Fruit fly (Drosophila melanogaster) whole organism, adult: ENCODE data around the gene CG14851.

ENCODE experiments used
- CG11617 ChIP-seq: fragments of 200-800 bp; sonication (Bioruptor generic); optimal IDR thresholded peaks from 2 replicates; lab custom pipeline; 2017; ENCODE audit warnings: mild to moderate bottlenecking, missing biosample characterization, missing genetic modification reagents, missing genetic modification characterization
- CG12768 ChIP-seq: fragments of 200-800 bp; sonication (Bioruptor generic); optimal IDR thresholded peaks from 2 replicates; lab custom pipeline; 2017; ENCODE audit warnings: missing biosample characterization, missing genetic modification characterization, mild to moderate bottlenecking, moderate library complexity, missing genetic modification reagents
- CG14711 ChIP-seq: fragments of 200-800 bp; sonication (Bioruptor generic); optimal IDR thresholded peaks from 2 replicates; lab custom pipeline; 2018; ENCODE audit warnings: missing biosample characterization, mild to moderate bottlenecking, missing genetic modification characterization, moderate library complexity
- CG1620 ChIP-seq: fragments of 200-800 bp; sonication (Bioruptor generic); optimal IDR thresholded peaks from 2 replicates; lab custom pipeline; 2016; ENCODE audit warnings: missing biosample characterization, missing genetic modification characterization
- CG33017 ChIP-seq: fragments of 200-800 bp; sonication (Bioruptor generic); optimal IDR thresholded peaks from 2 replicates; lab custom pipeline; 2018; ENCODE audit warnings: missing biosample characterization, mild to moderate bottlenecking, missing genetic modification characterization, moderate library complexity
- CG5204 ChIP-seq: fragments of 200-800 bp; sonication (Bioruptor generic); optimal IDR thresholded peaks from 2 replicates; lab custom pipeline; 2016; ENCODE audit warnings: missing biosample characterization, missing genetic modification characterization
- CG7045 ChIP-seq: fragments of 200-800 bp; sonication (Bioruptor generic); optimal IDR thresholded peaks from 2 replicates; lab custom pipeline; 2017; ENCODE audit warnings: missing biosample characterization, mild to moderate bottlenecking, missing genetic modification characterization
- CG7101 ChIP-seq: fragments of 200-800 bp; sonication (Bioruptor generic); optimal IDR thresholded peaks from 2 replicates; lab custom pipeline; 2018; ENCODE audit warnings: missing biosample characterization, mild to moderate bottlenecking, missing genetic modification characterization, moderate library complexity
- Clk ChIP-seq: fragments of 200-800 bp; sonication (Bioruptor generic); optimal IDR thresholded peaks from 2 replicates; lab custom pipeline; 2017; ENCODE audit warnings: missing biosample characterization, missing genetic modification characterization
- Crg-1 ChIP-seq: fragments of 200-800 bp; sonication (Bioruptor generic); optimal IDR thresholded peaks from 2 replicates; lab custom pipeline; 2016; ENCODE audit warnings: missing biosample characterization, missing genetic modification characterization
- Hr96 ChIP-seq: fragments of 200-800 bp; sonication (Bioruptor generic); optimal IDR thresholded peaks from 2 replicates; lab custom pipeline; 2016; ENCODE audit warnings: missing biosample characterization, missing genetic modification characterization
- Mnt ChIP-seq: fragments of 200-800 bp; sonication (Bioruptor generic); optimal IDR thresholded peaks from 2 replicates; lab custom pipeline; 2016; ENCODE audit warnings: missing biosample characterization, mild to moderate bottlenecking, missing genetic modification characterization
- bab1 ChIP-seq: fragments of 200-800 bp; sonication (Bioruptor generic); optimal IDR thresholded peaks from 3 replicates; lab custom pipeline; 2019; ENCODE audit warnings: missing biosample characterization, mild to moderate bottlenecking, missing genetic modification characterization, moderate library complexity
- cic ChIP-seq: fragments of 200-800 bp; sonication (Bioruptor generic); optimal IDR thresholded peaks from 2 replicates; lab custom pipeline; 2017; ENCODE audit warnings: missing biosample characterization, mild to moderate bottlenecking, missing genetic modification characterization, moderate library complexity
- cnc ChIP-seq, 2 experiments: fragments of >200 bp; optimal IDR thresholded peaks; 2 replicates each; lab custom pipeline; 2017
- kay ChIP-seq: fragments of 200-800 bp; sonication (Bioruptor generic); peaks from one replicate; lab custom pipeline; 2016; ENCODE audit warnings: missing biosample characterization, missing genetic modification characterization, borderline replicate concordance
- ovo ChIP-seq: fragments of 200-800 bp; sonication (Bioruptor generic); optimal IDR thresholded peaks from 2 replicates; lab custom pipeline; 2016; ENCODE audit warnings: missing biosample characterization, missing genetic modification characterization
- pad ChIP-seq: fragments of 200-800 bp; sonication (Bioruptor generic); optimal IDR thresholded peaks from 3 replicates; lab custom pipeline; 2017; ENCODE audit warnings: missing biosample characterization, missing genetic modification characterization, mild to moderate bottlenecking, moderate library complexity, missing genetic modification reagents
- tj ChIP-seq: fragments of 200-800 bp; sonication (Bioruptor generic); optimal IDR thresholded peaks from 3 replicates; lab custom pipeline; 2017; ENCODE audit warnings: missing biosample characterization, mild to moderate bottlenecking, missing genetic modification characterization, moderate library complexity
- toe ChIP-seq: fragments of 200-800 bp; sonication (Bioruptor generic); optimal IDR thresholded peaks from 2 replicates; lab custom pipeline; 2016; ENCODE audit warnings: missing biosample characterization, missing genetic modification characterization

CG14851 gene

dm6 chr3R:14565065-14565977 lies 3.2 kb downstream of the CG14851 start, which contains the start of gene CG14852:
CG14852 (plus strand) TSS chr3R:14565927.
- no peak for TF ChIP-seq CG7101
- TF ChIP-seq CG11617 (GFP tag; lab: Kevin White, UChicago) = no peak
- TF ChIP-seq CG7045 (GFP tag; lab: Kevin White, UChicago) = no peak

DNA sequence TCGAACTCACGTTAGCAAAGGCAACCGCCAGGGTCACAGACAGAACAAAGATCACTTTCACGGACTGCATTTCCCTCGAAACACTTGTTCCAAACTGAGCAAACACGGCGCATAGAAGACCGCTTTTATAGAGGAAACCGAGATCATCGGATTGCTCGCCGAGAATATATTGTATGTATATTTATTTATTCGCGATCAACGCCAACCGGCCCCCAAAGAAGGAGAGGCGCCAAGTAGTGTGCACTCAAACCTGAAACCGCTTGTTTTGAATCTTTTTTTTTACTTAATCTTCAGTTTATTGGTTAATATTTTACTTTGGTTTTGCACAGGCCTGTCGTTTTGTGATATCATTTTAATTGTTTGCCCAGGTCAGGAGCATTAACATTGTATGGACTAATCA lies 5.2 kb downstream of the CG14851 start, which contains the start of gene CG31313:
Gene CG31313, minus strand, starts transcription at position 101 of the 400 bp plus-strand sequence.
- TF ChIP-seq CG7101 = no peak

DNA sequence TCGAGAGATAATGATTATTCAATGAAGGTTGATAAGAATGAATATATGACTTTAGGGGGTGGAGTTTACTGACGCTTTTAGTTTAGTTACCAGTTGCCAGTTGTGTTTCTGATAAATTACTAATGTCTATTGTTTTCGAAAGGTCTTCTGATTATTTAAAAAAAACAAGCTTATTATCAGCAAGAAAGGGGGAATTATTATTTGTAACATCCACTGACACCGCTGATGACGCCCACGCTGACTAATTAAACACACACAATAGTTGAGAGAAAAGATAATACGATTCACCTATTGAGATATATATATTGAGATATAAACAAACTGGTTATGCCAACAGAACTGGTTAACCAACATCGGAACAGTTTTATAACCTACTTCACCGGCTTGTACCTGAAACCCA lies 5.7 kb downstream of the CG14851 start:
- TF ChIP-seq kay (GFP tag; lab: Kevin White, UChicago) = peak; percentile 97
- TF ChIP-seq toe (GFP tag; lab: Kevin White, UChicago) = no peak
- no peak for TF ChIP-seq ovo (GFP tag; lab: Kevin White, UChicago)
- no peak for TF ChIP-seq pad (GFP tag; lab: Kevin White, UChicago)
- peak; percentile 12 for TF ChIP-seq cic
- no peak for TF ChIP-seq CG1620 (GFP tag; lab: Kevin White, UChicago)

dm6 chr3R:14568501-14569137 lies 6.5 kb downstream of the CG14851 start, which contains the start of gene CG8066:
CG8066 (minus strand) TSS chr3R:14568847.
- TF ChIP-seq pad (GFP tag; lab: Kevin White, UChicago) = no peak
- TF ChIP-seq tj = no peak
- peak; percentile 1 for TF ChIP-seq ovo (GFP tag; lab: Kevin White, UChicago)
- TF ChIP-seq Crg-1 (GFP tag; lab: Kevin White, UChicago) = no peak
- TF ChIP-seq Mnt = no peak
- peak; percentile 98 for TF ChIP-seq kay (GFP tag; lab: Kevin White, UChicago)
- peak; percentile 68 for TF ChIP-seq CG33017 (tag; lab: Kevin White, UChicago)
- TF ChIP-seq cnc (optimal IDR thresholded peaks at IDR 0.05; lab: Kevin White, UChicago) = no peak
- TF ChIP-seq CG7101 = peak; percentile 23
- no peak for TF ChIP-seq CG7045 (GFP tag; lab: Kevin White, UChicago)
- TF ChIP-seq cic = peak; percentile 75
- TF ChIP-seq CG1620 (GFP tag; lab: Kevin White, UChicago) = no peak
- peak; percentile 52 for TF ChIP-seq toe (GFP tag; lab: Kevin White, UChicago)
- peak; percentile 18 for TF ChIP-seq CG12768
- TF ChIP-seq Hr96 (GFP tag; lab: Kevin White, UChicago) = no peak
- no peak for TF ChIP-seq CG5204 (GFP tag; lab: Kevin White, UChicago)
- TF ChIP-seq CG14711 (tag; lab: Kevin White, UChicago) = peak; percentile 46
- peak; percentile 42 for TF ChIP-seq CG11617 (GFP tag; lab: Kevin White, UChicago)

- TF ChIP-seq CG33017 (tag; lab: Kevin White, UChicago) (peak; percentile 43), CG7101 (peak; percentile 59), tj (no peak), CG1620 (GFP tag; lab: Kevin White, UChicago) (no peak), kay (GFP tag; lab: Kevin White, UChicago) (peak; percentile 90), toe (GFP tag; lab: Kevin White, UChicago) (peak; percentile 14), CG11617 (GFP tag; lab: Kevin White, UChicago) (no peak), cic (no peak)
Measured at dm6 chr3R:14569411-14570107, 7.4 kb downstream of the CG14851 start, which contains the start of gene Cys. Cys (minus strand) TSS chr3R:14569644.

DNA sequence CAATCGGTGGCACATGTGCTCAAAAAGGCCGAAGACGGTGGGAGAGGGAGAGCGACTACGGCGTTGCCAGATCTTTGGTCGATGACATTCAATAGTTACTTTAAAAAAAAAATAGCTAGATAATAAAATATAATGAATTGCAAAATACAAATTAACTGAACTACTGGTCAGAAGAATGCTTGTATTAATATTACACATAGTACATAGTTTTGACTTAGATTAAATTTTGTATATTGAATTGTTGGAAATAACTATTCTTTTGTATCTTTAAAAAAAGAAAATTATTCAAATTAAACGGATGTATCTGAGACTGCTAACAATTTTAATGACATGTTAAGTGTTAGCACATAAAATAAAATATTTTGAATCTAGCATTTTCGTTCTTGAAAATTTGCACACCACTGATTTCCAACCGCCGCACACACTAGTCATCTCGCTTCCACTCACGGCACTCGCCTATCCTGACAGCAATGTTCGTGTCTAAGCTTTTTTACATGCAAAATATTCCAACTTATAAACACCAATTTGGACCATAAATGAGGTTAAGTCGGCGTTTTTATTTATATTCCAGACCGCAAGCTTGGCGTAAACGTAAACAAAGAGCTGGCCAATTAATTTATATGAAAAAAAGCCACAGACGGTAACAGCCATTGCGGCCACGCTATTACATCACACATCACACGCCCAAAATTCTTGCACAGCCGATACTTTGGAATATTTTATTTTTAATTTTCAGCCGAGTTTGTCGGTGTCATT lies 13.0 kb downstream of the CG14851 start:
- TF ChIP-seq pad (GFP tag; lab: Kevin White, UChicago) (peak; percentile 56), Mnt (peak; percentile 89), toe (GFP tag; lab: Kevin White, UChicago) (peak; percentile 69), kay (GFP tag; lab: Kevin White, UChicago) (peak; percentile 76), CG12768 (peak; percentile 52), ovo (GFP tag; lab: Kevin White, UChicago) (no peak), CG7045 (GFP tag; lab: Kevin White, UChicago) (peak; percentile 68), CG14711 (tag; lab: Kevin White, UChicago) (peak; percentile 71), CG5204 (GFP tag; lab: Kevin White, UChicago) (peak; percentile 35), CG7101 (peak; percentile 79), CG33017 (tag; lab: Kevin White, UChicago) (peak; percentile 57), Hr96 (GFP tag; lab: Kevin White, UChicago) (peak; percentile 48), CG11617 (GFP tag; lab: Kevin White, UChicago) (peak; percentile 78), Crg-1 (GFP tag; lab: Kevin White, UChicago) (peak; percentile 39), Clk (GFP tag; lab: Kevin White, UChicago) (peak; percentile 35), cnc (optimal IDR thresholded peaks at IDR 0.05; lab: Kevin White, UChicago) (peak in 1 of 2 experiments; percentile 16), CG1620 (GFP tag; lab: Kevin White, UChicago) (peak; percentile 42), bab1 (peak; percentile 39), tj (peak; percentile 61), cic (no peak)
